Fruit fly (Drosophila melanogaster): ENCODE results near the gene Rheb.

- TF ChIP-seq Pif1A (GFP tag; optimal IDR thresholded peaks at IDR 0.05) (no peak), CG15710 (tag; optimal IDR thresholded peaks at IDR 0.05) (no peak), EcR (GFP tag; optimal IDR thresholded peaks at IDR 0.05) (no peak), gl (tag; optimal IDR thresholded peaks at IDR 0.05) (no peak)
Measured at dm6 chr3R:5563420-5563819, 5.3 kb upstream of the Rheb start, which contains the start of gene Pi4KIIalpha.

All from whole organism, pupa.